Worm (Caenorhabditis elegans) whole organism, late embryonic: Measurements from ENCODE around the gene wdfy-2.

Experiments used
- C08G9.2 ChIP-seq: sonication (generic microtip); optimal IDR thresholded peaks from 2 replicates; lab custom pipeline; 2016; ENCODE audit warnings: mild to moderate bottlenecking, missing genetic modification characterization, moderate library complexity, missing compliant biosample characterization
- C38D4.7 ChIP-seq: fragments of 200-800 bp; sonication (Bioruptor generic); optimal IDR thresholded peaks from 2 replicates; lab custom pipeline; 2018; ENCODE audit warnings: mild to moderate bottlenecking, missing genetic modification characterization, moderate library complexity, missing compliant biosample characterization
- T23F11.4 ChIP-seq: fragments of 200-800 bp; sonication (Bioruptor generic); optimal IDR thresholded peaks from 2 replicates; lab custom pipeline; 2018; ENCODE audit warnings: mild to moderate bottlenecking, missing genetic modification characterization, missing compliant biosample characterization
- ama-1 ChIP-seq: fragments of 150-350 bp; optimal IDR thresholded peaks from 2 replicates; lab custom pipeline; 2014
- ceh-18 ChIP-seq: sonication (generic microtip); optimal IDR thresholded peaks from 2 replicates; lab custom pipeline; 2016; ENCODE audit warnings: missing genetic modification characterization, missing compliant biosample characterization
- ceh-24 ChIP-seq: sonication (generic microtip); optimal IDR thresholded peaks from 2 replicates; lab custom pipeline; 2016; ENCODE audit warnings: mild to moderate bottlenecking, missing genetic modification characterization, missing compliant biosample characterization
- ceh-30 ChIP-seq: fragments of 150-350 bp; optimal IDR thresholded peaks from 2 replicates; lab custom pipeline; 2014; ENCODE audit warnings: missing biosample characterization, missing genetic modification characterization
- ceh-34 ChIP-seq: sonication (generic microtip); optimal IDR thresholded peaks from 2 replicates; lab custom pipeline; 2016; ENCODE audit warnings: mild to moderate bottlenecking, missing genetic modification characterization, missing compliant biosample characterization
- ceh-48 ChIP-seq: sonication (generic microtip); optimal IDR thresholded peaks from 2 replicates; lab custom pipeline; 2016; ENCODE audit warnings: missing genetic modification characterization, inconsistent platforms, missing compliant biosample characterization
- ceh-6 ChIP-seq: fragments of 200-800 bp; sonication (Bioruptor generic); optimal IDR thresholded peaks from 2 replicates; lab custom pipeline; 2018; ENCODE audit warnings: mild to moderate bottlenecking, missing genetic modification characterization, missing compliant biosample characterization
- ceh-9 ChIP-seq: sonication (generic microtip); optimal IDR thresholded peaks from 2 replicates; lab custom pipeline; 2016; ENCODE audit warnings: mild to moderate bottlenecking, missing genetic modification characterization, inconsistent platforms, missing compliant biosample characterization
- dmd-4 ChIP-seq: sonication (generic microtip); optimal IDR thresholded peaks from 2 replicates; lab custom pipeline; 2016; ENCODE audit warnings: borderline replicate concordance, missing genetic modification characterization, missing compliant biosample characterization
- dve-1 ChIP-seq: sonication (generic microtip); optimal IDR thresholded peaks from 2 replicates; lab custom pipeline; 2017; ENCODE audit warnings: antibody characterized with exemption, mild to moderate bottlenecking, missing genetic modification characterization, missing compliant biosample characterization
- elt-2 ChIP-seq: sonication (generic microtip); optimal IDR thresholded peaks from 2 replicates; lab custom pipeline; 2016; ENCODE audit warnings: missing genetic modification reagents, missing genetic modification characterization, missing compliant biosample characterization
- elt-4 ChIP-seq: sonication (generic microtip); optimal IDR thresholded peaks from 2 replicates; lab custom pipeline; 2016; ENCODE audit warnings: missing genetic modification characterization, missing compliant biosample characterization
- eyg-1 ChIP-seq: sonication (generic microtip); optimal IDR thresholded peaks from 2 replicates; lab custom pipeline; 2016; ENCODE audit warnings: missing genotype, missing genetic modification characterization, missing compliant biosample characterization
- fkh-10 ChIP-seq: fragments of 150-350 bp; optimal IDR thresholded peaks from 2 replicates; lab custom pipeline; 2014; ENCODE audit warnings: missing biosample characterization, missing genetic modification reagents, missing genetic modification characterization
- hlh-6 ChIP-seq: sonication (generic microtip); optimal IDR thresholded peaks from 2 replicates; lab custom pipeline; 2016; ENCODE audit warnings: missing genotype, missing genetic modification characterization, missing compliant biosample characterization
- madf-2 ChIP-seq: sonication (generic microtip); optimal IDR thresholded peaks from 2 replicates; lab custom pipeline; 2017; ENCODE audit warnings: missing genetic modification characterization, missing compliant biosample characterization
- mec-3 ChIP-seq: sonication (generic microtip); optimal IDR thresholded peaks from 2 replicates; lab custom pipeline; 2016; ENCODE audit warnings: borderline replicate concordance, missing genetic modification characterization, missing compliant biosample characterization
- nfya-1 ChIP-seq: sonication (generic microtip); optimal IDR thresholded peaks from 2 replicates; lab custom pipeline; 2017; ENCODE audit warnings: missing genetic modification characterization, mild to moderate bottlenecking, missing compliant biosample characterization, antibody characterized with exemption, moderate library complexity
- nhr-11 ChIP-seq: fragments of 150-350 bp; optimal IDR thresholded peaks from 2 replicates; lab custom pipeline; 2014; ENCODE audit warnings: missing biosample characterization, missing genetic modification characterization
- nhr-232 ChIP-seq: sonication (generic microtip); optimal IDR thresholded peaks from 2 replicates; lab custom pipeline; 2016; ENCODE audit warnings: missing genetic modification characterization, missing compliant biosample characterization
- npax-4 ChIP-seq: sonication (generic microtip); optimal IDR thresholded peaks from 2 replicates; lab custom pipeline; 2016; ENCODE audit warnings: missing genetic modification characterization, missing compliant biosample characterization
- pat-9 ChIP-seq: fragments of 200-800 bp; sonication (Bioruptor generic); optimal IDR thresholded peaks from 2 replicates; lab custom pipeline; 2018; ENCODE audit warnings: mild to moderate bottlenecking, missing genetic modification characterization, moderate library complexity, missing compliant biosample characterization
- pax-1 ChIP-seq: fragments of 150-350 bp; optimal IDR thresholded peaks from 2 replicates; lab custom pipeline; 2014; ENCODE audit warnings: missing biosample characterization, missing genetic modification characterization
- pqm-1 ChIP-seq: sonication (generic microtip); optimal IDR thresholded peaks from 2 replicates; lab custom pipeline; 2016; ENCODE audit warnings: missing genetic modification characterization, missing compliant biosample characterization
- ref-2 ChIP-seq: sonication (generic microtip); optimal IDR thresholded peaks from 2 replicates; lab custom pipeline; 2016; ENCODE audit warnings: missing genetic modification characterization, missing compliant biosample characterization
- sox-2 ChIP-seq: fragments of 200-800 bp; sonication (Bioruptor generic); IDR thresholded peaks from 2 replicates; pipeline ENCODE4 v1.3.6; 2022; ENCODE audit warnings: missing genetic modification reagents, missing genetic modification characterization, missing compliant biosample characterization
- sox-4 ChIP-seq: sonication (generic microtip); optimal IDR thresholded peaks from 2 replicates; lab custom pipeline; 2017; ENCODE audit warnings: mild to moderate bottlenecking, missing genetic modification characterization, inconsistent platforms, missing compliant biosample characterization
- tbx-7 ChIP-seq: sonication (generic microtip); optimal IDR thresholded peaks from 2 replicates; lab custom pipeline; 2016; ENCODE audit warnings: missing genotype, missing genetic modification characterization, missing compliant biosample characterization
- unc-42 ChIP-seq: sonication (generic microtip); optimal IDR thresholded peaks from 2 replicates; lab custom pipeline; 2016; ENCODE audit warnings: missing genotype, missing genetic modification characterization, missing compliant biosample characterization
- unc-55 ChIP-seq: sonication (generic microtip); optimal IDR thresholded peaks from 2 replicates; lab custom pipeline; 2017; ENCODE audit warnings: missing biosample characterization, missing genetic modification reagents, missing genetic modification characterization
- zip-5 ChIP-seq: sonication (generic microtip); optimal IDR thresholded peaks from 2 replicates; lab custom pipeline; 2016; ENCODE audit warnings: missing genetic modification characterization, missing compliant biosample characterization

Gene wdfy-2

ce11 chrII:9324824-9325351 lies 5.2 kb downstream of the wdfy-2 start, which contains the start of gene eat-3:
TSS of gene eat-3 (plus strand) at chrII:9324874.
- TF ChIP-seq eyg-1 (tag; lab: Kevin White, UChicago) (no peak), madf-2 (no peak), pax-1 (tag; lab: Kevin White, UChicago) (no peak), unc-55 (GFP tag; lab: Kevin White, UChicago) (peak; percentile 2), C38D4.7 (GFP tag; lab: Kevin White, UChicago) (no peak), mec-3 (tag; lab: Kevin White, UChicago) (no peak), tbx-7 (tag; lab: Kevin White, UChicago) (no peak), unc-42 (tag; lab: Kevin White, UChicago) (no peak), nhr-11 (tag; lab: Kevin White, UChicago) (no peak), ceh-18 (no peak), elt-4 (tag; lab: Kevin White, UChicago) (no peak), ceh-34 (peak; percentile 41)

DNA sequence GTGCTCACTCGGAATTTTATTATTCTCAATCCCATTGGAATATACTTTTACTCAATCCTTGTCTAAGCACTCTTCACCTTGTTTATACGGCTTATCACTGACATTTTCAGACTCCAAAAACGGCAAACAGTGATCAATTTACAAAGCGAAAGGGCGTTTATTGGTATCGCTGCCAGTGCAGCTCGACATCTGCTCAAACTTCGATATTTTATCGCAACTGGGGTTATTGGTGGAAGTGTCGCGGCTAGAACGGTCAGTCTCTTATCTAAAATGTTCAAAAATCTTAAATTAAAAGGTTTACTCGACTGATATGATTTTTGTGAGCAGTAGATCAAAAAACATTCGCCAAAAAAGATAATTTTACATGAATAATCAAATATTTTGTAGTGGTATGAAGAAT lies 5.9 kb downstream of the wdfy-2 start:
- TF ChIP-seq ceh-30 (tag; lab: Kevin White, UChicago) (no peak), npax-4 (tag; lab: Kevin White, UChicago) (no peak), fkh-10 (GFP tag; lab: Kevin White, UChicago) (no peak), ceh-9 (tag; lab: Kevin White, UChicago) (no peak)

DNA sequence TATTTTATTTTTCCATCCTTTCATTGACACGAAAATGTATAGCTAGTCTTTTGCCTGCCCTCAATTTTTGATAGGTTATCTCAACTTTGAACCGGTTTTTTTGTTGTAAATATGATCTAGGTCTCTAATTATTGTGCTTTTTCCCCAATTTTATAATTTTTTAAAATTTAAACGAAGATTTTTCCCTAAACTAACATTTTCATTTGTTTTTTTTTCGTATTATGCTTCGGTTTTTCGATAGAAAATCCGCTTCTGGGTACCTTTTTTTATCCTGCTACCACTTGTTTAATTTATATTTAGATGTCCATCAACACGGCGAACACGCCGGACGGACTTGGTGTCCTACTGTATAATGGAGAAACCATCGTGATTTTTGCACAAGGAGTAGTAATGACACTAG lies 9.8 kb downstream of the wdfy-2 start, which contains the start of gene wbp-2:
wbp-2 (plus strand) TSS at position 301 of the 400 bp plus-strand sequence.
- no peak for TF ChIP-seq C08G9.2 (tag; lab: Kevin White, UChicago)
- TF ChIP-seq hlh-6 (tag; lab: Kevin White, UChicago): no peak
- no peak for TF ChIP-seq ref-2
- no peak for TF ChIP-seq ceh-48
- TF ChIP-seq T23F11.4 (GFP tag; lab: Kevin White, UChicago): no peak
- no peak for TF ChIP-seq zip-5 (tag; lab: Kevin White, UChicago)
- no peak for TF ChIP-seq pat-9 (tag; lab: Kevin White, UChicago)
- TF ChIP-seq ama-1 (lab: Kevin White, UChicago): no peak
- no peak for TF ChIP-seq nfya-1
- TF ChIP-seq sox-4: no peak

DNA sequence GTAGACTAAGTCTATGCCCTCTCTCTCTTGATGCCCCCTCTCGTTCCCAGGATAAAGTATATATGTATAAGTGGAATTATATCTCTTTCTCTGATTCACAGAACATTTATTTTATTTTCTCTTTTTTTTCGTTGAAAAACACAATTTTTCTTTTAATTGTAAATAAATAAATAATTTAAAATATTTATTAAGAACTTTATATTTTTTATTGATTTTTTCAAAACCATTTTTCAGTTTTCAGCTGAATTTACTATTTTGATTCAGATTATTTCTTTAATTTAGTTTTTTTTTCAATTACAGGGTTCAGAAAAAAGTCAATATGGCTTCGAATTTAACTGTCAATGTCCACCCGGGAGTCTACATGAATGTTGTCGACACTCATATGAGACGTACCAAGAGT lies 11.7 kb downstream of the wdfy-2 start, which contains the start of gene eif-3.F:
eif-3.F (plus strand) TSS at position 301 of the 400 bp plus-strand sequence.
- TF ChIP-seq nhr-11 (tag; lab: Kevin White, UChicago) (no peak), C38D4.7 (GFP tag; lab: Kevin White, UChicago) (no peak), nhr-232 (no peak), dmd-4 (no peak), ceh-6 (GFP tag; lab: Kevin White, UChicago) (no peak), hlh-6 (tag; lab: Kevin White, UChicago) (no peak), elt-2 (no peak), pqm-1 (tag; lab: Kevin White, UChicago) (no peak)

DNA sequence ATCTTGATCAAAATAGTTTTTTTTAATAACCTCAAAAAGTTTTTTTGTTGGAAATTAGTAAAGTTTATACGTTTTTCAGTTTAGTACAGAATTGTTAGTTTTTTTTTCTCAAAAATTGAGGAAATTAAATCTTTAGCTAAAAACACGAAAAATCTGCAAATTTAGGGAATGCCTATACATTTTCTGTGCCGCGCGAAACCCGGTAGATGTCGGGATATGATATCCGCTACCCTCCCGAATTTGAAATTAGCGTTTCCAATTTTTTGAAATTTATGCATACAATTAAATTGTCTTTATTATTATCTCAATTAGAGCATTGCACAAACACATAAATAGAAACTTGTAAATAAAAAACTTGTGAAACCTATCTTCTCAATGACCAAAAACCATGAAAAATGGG lies 13.4 kb downstream of the wdfy-2 start:
- TF ChIP-seq sox-2 (GFP tag; lab: Robert Waterston, UW): no peak
- no peak for TF ChIP-seq unc-42 (tag; lab: Kevin White, UChicago)
- TF ChIP-seq dve-1 (tag; lab: Kevin White, UChicago): no peak
- no peak for TF ChIP-seq dmd-4
- TF ChIP-seq ceh-34: no peak
- no peak for TF ChIP-seq ceh-24
- TF ChIP-seq, all 69 proteins: peak for 0
